Fruit fly (Drosophila melanogaster): Measurements from ENCODE around the gene Task6.

- TF ChIP-seq usp (GFP tag; optimal IDR thresholded peaks at IDR 0.05) (no peak), pan (optimal IDR thresholded peaks at IDR 0.05) (no peak), psq (optimal IDR thresholded peaks at IDR 0.05) (no peak), EcR (GFP tag; optimal IDR thresholded peaks at IDR 0.05) (no peak)
These were observed 42.5 kb upstream of the Task6 start for dm6 chr3R:13716827-13717226.

Data from whole organism.